Fruit fly (Drosophila melanogaster): ENCODE data around the gene mRpL39.

DNA sequence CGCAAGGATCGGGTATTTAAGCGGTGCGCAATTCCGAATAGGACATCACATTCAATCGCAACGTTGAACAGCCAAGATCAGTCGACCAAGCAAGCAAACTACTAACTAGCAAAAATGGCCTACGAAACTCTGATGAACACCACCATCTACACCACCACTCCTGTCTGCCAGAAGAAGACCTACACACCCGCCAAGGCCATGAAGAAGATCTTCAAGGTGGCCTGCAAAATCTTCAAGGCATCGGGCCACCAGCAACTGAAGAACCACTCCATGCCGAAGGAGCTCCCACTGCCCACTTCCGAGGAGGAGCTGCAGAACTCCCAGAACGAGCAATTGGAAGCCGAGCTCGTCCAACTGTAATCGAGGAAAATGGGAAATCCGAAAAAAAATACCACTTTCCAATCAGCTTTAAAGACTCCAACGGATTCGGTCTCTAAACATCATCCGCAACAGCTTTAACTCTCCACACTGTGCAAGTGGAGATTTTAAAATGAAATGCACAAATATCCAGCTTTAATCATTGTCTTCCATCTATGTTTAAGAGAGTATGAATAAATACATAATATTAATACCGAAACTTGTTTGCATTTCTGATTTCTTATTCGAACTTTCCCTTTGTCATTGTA, 26.7 kb downstream of the mRpL39 start, which contains the start of gene Brd:
- TF ChIP-seq ttk (optimal IDR thresholded peaks at IDR 0.05) (no peak), psq (optimal IDR thresholded peaks at IDR 0.05) (no peak)

All from Kc167 (cell line).